Worm (Caenorhabditis elegans): ENCODE data around the gene clec-84.

clec-84 gene

DNA sequence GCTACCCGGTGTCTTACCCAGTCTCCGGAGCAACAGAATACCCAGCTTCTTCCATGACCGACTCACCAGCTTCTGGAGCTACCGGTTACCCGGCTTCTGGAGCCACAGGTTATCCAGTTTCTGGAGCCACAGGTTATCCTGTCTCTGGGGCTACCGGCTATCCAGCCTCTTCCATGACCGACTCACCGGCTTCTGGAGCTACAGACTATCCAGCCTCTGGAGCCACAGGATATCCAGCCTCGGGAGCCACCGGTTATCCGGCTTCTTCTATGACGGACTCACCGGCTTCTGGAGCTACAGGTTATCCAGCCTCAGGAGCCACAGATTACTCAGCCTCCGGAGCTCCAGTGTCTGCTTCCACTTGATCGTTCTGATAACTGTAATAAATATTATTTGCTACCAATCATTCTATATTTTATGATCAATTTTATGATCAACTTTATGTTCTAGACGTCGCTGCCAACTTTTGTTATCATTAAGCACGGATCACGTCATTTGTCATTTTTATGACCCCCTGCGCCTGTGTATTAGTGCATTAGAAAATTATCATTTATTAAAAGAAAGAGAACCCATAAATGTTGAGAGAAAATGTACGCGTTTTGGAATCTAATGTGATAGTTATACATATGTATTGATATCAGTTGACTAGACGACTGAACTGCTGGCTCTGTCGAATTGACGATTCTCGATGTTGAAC, 12.9 kb downstream of the clec-84 start:
- peak; percentile 85 for TF ChIP-seq pqm-1 (tag; optimal IDR thresholded peaks at IDR 0.05)
- no peak for TF ChIP-seq zag-1 (tag; optimal IDR thresholded peaks at IDR 0.05)
- TF ChIP-seq nhr-102 (tag; optimal IDR thresholded peaks at IDR 0.05): peak; percentile 46
- peak; percentile 32 for TF ChIP-seq nhr-77 (tag; optimal IDR thresholded peaks at IDR 0.05)
- TF ChIP-seq mep-1 (tag; optimal IDR thresholded peaks at IDR 0.05): peak; percentile 13
- TF ChIP-seq ceh-20 (GFP tag; IDR thresholded peaks at IDR 0.05): peak; percentile 84
- TF ChIP-seq tra-1 (GFP tag; IDR thresholded peaks at IDR 0.05): peak; percentile 77
- TF ChIP-seq nhr-48 (tag; optimal IDR thresholded peaks at IDR 0.05): peak; percentile 60
- TF ChIP-seq zip-2 (tag; optimal IDR thresholded peaks at IDR 0.05): no peak
- TF ChIP-seq nhr-76 (tag; optimal IDR thresholded peaks at IDR 0.05): no peak
- no peak for TF ChIP-seq F37D6.2 (tag; optimal IDR thresholded peaks at IDR 0.05)
- TF ChIP-seq T26A8.4 (GFP tag; IDR thresholded peaks at IDR 0.05): no peak
- no peak for TF ChIP-seq saeg-2 (GFP tag; IDR thresholded peaks at IDR 0.05)
- no peak for TF ChIP-seq jun-1 (tag; optimal IDR thresholded peaks at IDR 0.05)
- peak; percentile 84 for TF ChIP-seq set-16 (GFP tag; IDR thresholded peaks at IDR 0.05)
- TF ChIP-seq tag-97 (GFP tag; IDR thresholded peaks at IDR 0.05): no peak
- TF ChIP-seq php-3 (GFP tag; IDR thresholded peaks at IDR 0.05): peak; percentile 100
- peak; percentile 77 for TF ChIP-seq hlh-11 (tag; optimal IDR thresholded peaks at IDR 0.05)
- TF ChIP-seq ZK546.5 (tag; optimal IDR thresholded peaks at IDR 0.05): no peak
- TF ChIP-seq dmd-6 (GFP tag; IDR thresholded peaks at IDR 0.05): peak; percentile 85
- peak; percentile 81 for TF ChIP-seq dve-1 (tag; optimal IDR thresholded peaks at IDR 0.05; ENCODE audit: insufficient read depth)
- TF ChIP-seq ama-1 (optimal IDR thresholded peaks at IDR 0.05): no peak
- TF ChIP-seq egl-43 (GFP tag; IDR thresholded peaks at IDR 0.05): 0 out of 2 replicates have a peak, but pooled peaks have one; percentile 8
- peak; percentile 41 for TF ChIP-seq hlh-30 (tag; optimal IDR thresholded peaks at IDR 0.05; ENCODE audit: insufficient read depth)
- no peak for TF ChIP-seq unc-39 (tag; optimal IDR thresholded peaks at IDR 0.05)
- TF ChIP-seq nhr-28 (tag; optimal IDR thresholded peaks at IDR 0.05): peak; percentile 73
- TF ChIP-seq daf-16 (GFP tag; optimal IDR thresholded peaks at IDR 0.05): peak in 1 of 2 experiments; percentile 39
- TF ChIP-seq daf-16 (tag; optimal IDR thresholded peaks at IDR 0.05): peak; percentile 94
- TF ChIP-seq T20F7.1 (GFP tag; optimal IDR thresholded peaks at IDR 0.05): no peak
- TF ChIP-seq spr-3 (GFP tag; optimal IDR thresholded peaks at IDR 0.05): no peak
- no peak for TF ChIP-seq arid-1 (GFP tag; conservative IDR thresholded peaks at IDR 0.05)

DNA sequence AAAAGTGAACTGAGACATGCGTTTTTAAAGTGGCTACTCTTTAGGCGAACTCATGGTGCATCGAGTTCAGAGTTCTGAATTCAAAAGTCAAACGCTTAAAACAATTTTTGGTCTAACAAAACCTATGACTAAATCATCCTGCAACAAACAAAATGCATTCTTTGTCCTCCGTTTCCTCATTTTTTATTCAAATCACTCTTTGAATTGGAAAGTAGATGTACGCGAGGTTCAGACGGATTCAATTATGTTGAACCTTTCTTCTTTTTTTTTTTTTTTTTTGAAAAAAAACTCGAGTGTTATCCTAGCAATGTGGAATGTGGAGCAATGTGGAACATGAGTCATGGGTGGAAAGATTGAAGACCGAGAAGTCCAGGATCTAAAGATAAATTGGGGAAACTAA, 16.5 kb downstream of the clec-84 start:
- TF ChIP-seq ama-1 (optimal IDR thresholded peaks at IDR 0.05) (no peak), fkh-10 (GFP tag; optimal IDR thresholded peaks at IDR 0.05) (peak; percentile 85), ctbp-1 (GFP tag; IDR thresholded peaks at IDR 0.05) (peak; percentile 40; the same call in 1 of the 2 replicates), ces-1 (GFP tag; optimal IDR thresholded peaks at IDR 0.05) (peak; percentile 44), attf-4 (tag; optimal IDR thresholded peaks at IDR 0.05) (no peak)

DNA sequence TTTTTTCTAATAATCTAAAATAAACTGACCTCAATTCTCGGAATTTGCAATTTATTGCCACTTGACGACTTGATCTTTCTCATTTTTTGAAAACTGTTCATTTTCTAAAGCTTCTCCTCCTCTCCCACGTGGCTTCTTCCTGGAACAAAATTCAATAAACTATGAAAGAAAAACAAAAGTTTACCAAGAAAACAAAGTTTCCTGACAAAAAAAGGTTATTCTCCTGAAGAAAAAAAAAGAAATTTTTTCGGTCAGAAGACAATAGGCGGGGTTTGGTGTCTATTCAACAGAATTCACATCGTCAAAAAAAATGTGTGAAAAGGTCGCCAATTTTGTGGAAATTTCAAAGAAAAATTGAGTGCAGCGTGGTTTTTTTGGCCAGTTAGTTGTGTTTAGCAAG, 22.5 kb downstream of the clec-84 start, which contains the start of gene Y54G2A.16:
Y54G2A.16 (minus strand) TSS at position 101 of the 400 bp plus-strand sequence.
- no peak for TF ChIP-seq ctbp-1 (GFP tag; IDR thresholded peaks at IDR 0.05)
- no peak for TF ChIP-seq T26A8.4 (GFP tag; IDR thresholded peaks at IDR 0.05)
- no peak for TF ChIP-seq Y48G9A.11 (GFP tag; IDR thresholded peaks at IDR 0.05)
- no peak for TF ChIP-seq Y5F2A.4 (GFP tag; optimal IDR thresholded peaks at IDR 0.05)
- no peak for TF ChIP-seq lir-3 (tag; optimal IDR thresholded peaks at IDR 0.05)

All from whole organism, L4 larva.